Worm (Caenorhabditis elegans) whole organism, mixed stage, embryonic: ENCODE results near the gene gst-28.
A peak's percentile ranks its signal among the peaks of the same experiment; 100 is the strongest.

Experiments used
- M03D4.4 ChIP-seq: sonication (generic microtip); optimal IDR thresholded peaks from 2 replicates; lab custom pipeline; 2017; ENCODE audit warnings: mild to moderate bottlenecking, missing genetic modification characterization, missing compliant biosample characterization
- bed-3 ChIP-seq: fragments of 200-800 bp; sonication (Bioruptor generic); optimal IDR thresholded peaks from 3 replicates; lab custom pipeline; 2018; ENCODE audit warnings: mild to moderate bottlenecking, missing genetic modification characterization, moderate library complexity, missing compliant biosample characterization
- ceh-39 ChIP-seq: fragments of 150-350 bp; optimal IDR thresholded peaks from 2 replicates; lab custom pipeline; 2014; ENCODE audit warnings: missing biosample characterization, missing genetic modification characterization
- ceh-43 ChIP-seq: fragments of 200-800 bp; sonication (Bioruptor generic); optimal IDR thresholded peaks from 2 replicates; lab custom pipeline; 2018; ENCODE audit warnings: mild to moderate bottlenecking, missing genetic modification characterization, moderate library complexity, missing compliant biosample characterization
- ceh-83 ChIP-seq: fragments of 200-800 bp; sonication (Bioruptor generic); optimal IDR thresholded peaks from 2 replicates; lab custom pipeline; 2018; ENCODE audit warnings: mild to moderate bottlenecking, missing genetic modification characterization, missing compliant biosample characterization
- ces-1 ChIP-seq: fragments of 150-350 bp; optimal IDR thresholded peaks from 2 replicates; lab custom pipeline; 2014; ENCODE audit warnings: missing biosample characterization, missing genetic modification reagents, missing genetic modification characterization
- cnd-1 ChIP-seq: fragments of 200-800 bp; sonication (Bioruptor generic); optimal IDR thresholded peaks from 2 replicates; lab custom pipeline; 2018; ENCODE audit warnings: mild to moderate bottlenecking, missing genetic modification characterization, missing compliant biosample characterization
- drap-1 ChIP-seq: fragments of 200-800 bp; sonication (Bioruptor generic); optimal IDR thresholded peaks from 3 replicates; lab custom pipeline; 2018; ENCODE audit warnings: mild to moderate bottlenecking, missing genetic modification characterization, missing compliant biosample characterization
- elt-1 ChIP-seq: sonication (generic microtip); optimal IDR thresholded peaks from 2 replicates; lab custom pipeline; 2017; ENCODE audit warnings: missing genetic modification characterization, mild to moderate bottlenecking, missing compliant biosample characterization, antibody characterized with exemption, moderate library complexity, borderline replicate concordance; ENCODE audit not compliant: insufficient read depth
- elt-3 ChIP-seq: fragments of 150-350 bp; optimal IDR thresholded peaks from 2 replicates; lab custom pipeline; 2014; ENCODE audit warnings: missing biosample characterization, missing genetic modification characterization
- flh-1 ChIP-seq: fragments of 200-800 bp; sonication (Bioruptor generic); optimal IDR thresholded peaks from 2 replicates; lab custom pipeline; 2018; ENCODE audit warnings: mild to moderate bottlenecking, missing genetic modification characterization, moderate library complexity, missing compliant biosample characterization
- ham-2 ChIP-seq: fragments of 200-800 bp; sonication (Bioruptor generic); optimal IDR thresholded peaks from 2 replicates; lab custom pipeline; 2018; ENCODE audit warnings: mild to moderate bottlenecking, missing genetic modification characterization, missing compliant biosample characterization
- hlh-1 ChIP-seq: fragments of 150-350 bp; optimal IDR thresholded peaks from 2 replicates; lab custom pipeline; 2014; ENCODE audit warnings: missing biosample characterization, missing genetic modification reagents, missing genetic modification characterization
- lin-13 ChIP-seq: fragments of 150-350 bp; optimal IDR thresholded peaks from 2 replicates; lab custom pipeline; 2014; ENCODE audit warnings: missing biosample characterization, missing genetic modification characterization
- lin-32 ChIP-seq: fragments of 200-800 bp; sonication (Bioruptor generic); optimal IDR thresholded peaks from 2 replicates; lab custom pipeline; 2018; ENCODE audit warnings: mild to moderate bottlenecking, missing genetic modification characterization, missing compliant biosample characterization
- lsy-2 ChIP-seq: fragments of 150-350 bp; optimal IDR thresholded peaks from 2 replicates; lab custom pipeline; 2014; ENCODE audit warnings: missing biosample characterization, missing genetic modification characterization
- mab-5 ChIP-seq: fragments of 150-350 bp; optimal IDR thresholded peaks from 2 replicates; lab custom pipeline; 2014; ENCODE audit warnings: missing biosample characterization, missing genetic modification characterization
- mls-2 ChIP-seq: sonication (generic microtip); optimal IDR thresholded peaks from 2 replicates; lab custom pipeline; 2016; ENCODE audit warnings: mild to moderate bottlenecking, missing genetic modification characterization, moderate library complexity, missing compliant biosample characterization
- nhr-12 ChIP-seq: fragments of 150-350 bp; optimal IDR thresholded peaks from 2 replicates; lab custom pipeline; 2014; ENCODE audit warnings: missing biosample characterization, missing genetic modification characterization
- nhr-2 ChIP-seq: fragments of 150-350 bp; optimal IDR thresholded peaks from 2 replicates; lab custom pipeline; 2014; ENCODE audit warnings: missing biosample characterization, missing genetic modification characterization
- nhr-237 ChIP-seq: fragments of 150-350 bp; optimal IDR thresholded peaks from 2 replicates; lab custom pipeline; 2014; ENCODE audit warnings: missing biosample characterization, missing genetic modification characterization
- pha-4 ChIP-seq: fragments of 150-350 bp; optimal IDR thresholded peaks from 2 replicates; lab custom pipeline; 2018; ENCODE audit warnings: missing biosample characterization, missing genetic modification reagents, missing genetic modification characterization
- sem-2 ChIP-seq: fragments of 200-800 bp; sonication (Bioruptor generic); optimal IDR thresholded peaks from 2 replicates; lab custom pipeline; 2018; ENCODE audit warnings: mild to moderate bottlenecking, missing genetic modification characterization, missing compliant biosample characterization
- snpc-4 ChIP-seq: fragments of 150-350 bp; optimal IDR thresholded peaks from 2 replicates; lab custom pipeline; 2014; ENCODE audit warnings: missing biosample characterization, missing genetic modification characterization
- sptf-1 ChIP-seq: sonication (generic microtip); optimal IDR thresholded peaks from 2 replicates; lab custom pipeline; 2017; ENCODE audit warnings: mild to moderate bottlenecking, missing genetic modification characterization, moderate library complexity, missing compliant biosample characterization
- tbx-8 ChIP-seq: fragments of 200-800 bp; sonication (Bioruptor generic); optimal IDR thresholded peaks from 2 replicates; lab custom pipeline; 2018; ENCODE audit warnings: mild to moderate bottlenecking, missing genetic modification characterization, moderate library complexity, missing compliant biosample characterization
- unc-120 ChIP-seq: sonication (generic microtip); optimal IDR thresholded peaks from 2 replicates; lab custom pipeline; 2017; ENCODE audit warnings: missing genetic modification characterization, missing compliant biosample characterization; ENCODE audit not compliant: poor library complexity, severe bottlenecking
- unc-39 ChIP-seq: fragments of 150-350 bp; optimal IDR thresholded peaks from 2 replicates; lab custom pipeline; 2014; ENCODE audit warnings: missing biosample characterization, missing genetic modification characterization
- zip-8 ChIP-seq: fragments of 150-350 bp; optimal IDR thresholded peaks from 2 replicates; lab custom pipeline; 2014; ENCODE audit warnings: missing biosample characterization, missing genetic modification characterization
- ztf-11 ChIP-seq: fragments of 150-350 bp; optimal IDR thresholded peaks from 2 replicates; lab custom pipeline; 2014; ENCODE audit warnings: missing biosample characterization, missing genetic modification characterization

The gst-28 gene

DNA sequence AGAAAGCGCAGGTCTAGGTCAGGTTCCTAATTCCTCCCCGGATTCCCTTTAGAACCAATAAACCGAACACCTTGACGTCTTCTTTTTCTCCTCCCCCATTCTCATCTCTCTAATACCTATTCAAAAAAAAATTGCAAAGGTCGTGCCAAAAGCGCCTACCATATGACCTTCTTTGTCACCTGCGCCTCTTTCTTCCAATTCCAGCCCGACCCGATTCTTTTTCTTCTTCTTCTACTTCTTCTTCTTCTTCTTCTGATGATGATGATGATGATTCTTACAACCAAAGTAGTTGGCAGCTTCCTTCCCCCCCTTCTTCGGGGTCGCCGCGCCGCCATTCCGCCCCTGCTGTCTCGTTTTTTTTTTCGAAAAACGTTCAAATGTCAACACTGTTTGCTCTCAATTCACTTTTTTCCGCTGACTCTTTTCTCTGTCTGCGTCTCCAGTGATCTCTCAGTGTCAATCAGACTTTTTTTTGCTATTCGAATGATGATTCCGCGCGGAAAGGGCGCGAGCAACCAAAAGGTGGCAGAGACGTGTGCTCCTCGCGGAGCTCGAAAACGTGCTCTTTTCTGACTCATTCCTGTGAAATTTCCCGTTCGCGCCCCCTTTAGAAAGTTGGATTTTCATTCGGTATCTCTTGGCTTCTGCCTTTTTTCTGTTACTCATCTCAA is 36.2 kb upstream of the gst-28 start:
- TF ChIP-seq tbx-8 (GFP tag; lab: Kevin White, UChicago) (no peak), snpc-4 (tag; lab: Kevin White, UChicago) (no peak), M03D4.4 (tag; lab: Kevin White, UChicago) (no peak), nhr-237 (tag; lab: Kevin White, UChicago) (no peak), sptf-1 (no peak), ceh-83 (GFP tag; lab: Kevin White, UChicago) (no peak), ham-2 (GFP tag; lab: Kevin White, UChicago) (no peak), drap-1 (GFP tag; lab: Kevin White, UChicago) (no peak), bed-3 (GFP tag; lab: Kevin White, UChicago) (no peak), zip-8 (no peak), elt-1 (no peak), mab-5 (tag; lab: Kevin White, UChicago) (no peak)

DNA sequence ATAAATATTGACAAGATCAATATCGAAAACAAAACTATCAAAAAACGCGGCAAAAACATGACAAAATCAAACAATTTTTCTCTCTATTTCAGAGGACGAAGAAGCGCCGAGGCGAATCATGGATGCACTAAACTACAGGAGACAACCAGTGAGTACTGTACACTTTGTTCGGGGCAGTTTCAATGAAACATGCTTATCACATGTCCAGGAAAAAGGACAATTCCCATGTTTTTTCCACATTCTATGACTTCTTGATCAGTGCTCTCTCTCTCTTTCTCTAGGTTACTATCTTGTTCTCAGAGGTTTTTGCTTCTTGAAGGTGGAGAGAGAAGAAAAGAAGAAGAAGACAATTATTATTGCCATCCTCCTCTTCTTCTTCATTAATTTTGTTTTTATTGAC is 30.1 kb upstream of the gst-28 start:
- TF ChIP-seq cnd-1 (no peak), ceh-43 (no peak), nhr-12 (no peak), zip-8 (no peak), nhr-2 (tag; lab: Kevin White, UChicago) (no peak), unc-39 (tag; lab: Kevin White, UChicago) (no peak), bed-3 (GFP tag; lab: Kevin White, UChicago) (no peak), lin-32 (GFP tag; lab: Kevin White, UChicago) (no peak), lin-13 (no peak), ces-1 (GFP tag; lab: Kevin White, UChicago) (no peak), drap-1 (GFP tag; lab: Kevin White, UChicago) (no peak), flh-1 (GFP tag; lab: Kevin White, UChicago) (no peak), ztf-11 (tag; lab: Kevin White, UChicago) (no peak), nhr-237 (tag; lab: Kevin White, UChicago) (no peak), snpc-4 (tag; lab: Kevin White, UChicago) (no peak), mls-2 (tag; lab: Kevin White, UChicago) (no peak)

- TF ChIP-seq flh-1 (GFP tag; lab: Kevin White, UChicago): no peak
These were observed 29.1 kb upstream of the gst-28 start, which contains the start of gene spsb-1 for ce11 chrII:15196433-15196832. Gene spsb-1 (plus strand): TSS chrII:15196733.

DNA sequence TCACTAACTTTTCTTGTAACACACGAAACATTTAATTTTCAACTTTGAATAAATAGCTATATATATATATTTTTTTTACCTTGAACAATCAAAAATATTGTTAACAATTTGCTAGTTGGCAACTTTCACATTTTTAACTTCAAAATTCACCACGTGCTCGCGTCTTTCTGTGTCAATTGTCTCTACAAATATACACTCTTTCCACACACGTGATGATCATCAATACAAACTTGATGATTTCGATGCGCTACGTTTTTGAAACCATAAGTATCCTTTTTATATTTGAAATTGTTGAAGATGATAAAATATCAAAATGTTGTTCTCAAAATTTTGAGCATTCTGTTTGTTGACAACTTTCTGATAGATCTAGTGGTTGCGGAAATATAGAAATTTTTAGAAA is 28.0 kb upstream of the gst-28 start:
- TF ChIP-seq ceh-83 (GFP tag; lab: Kevin White, UChicago) (no peak), ham-2 (GFP tag; lab: Kevin White, UChicago) (no peak), mls-2 (tag; lab: Kevin White, UChicago) (no peak), pha-4 (tag; lab: Kevin White, UChicago) (no peak), ceh-39 (tag; lab: Kevin White, UChicago) (no peak), tbx-8 (GFP tag; lab: Kevin White, UChicago) (no peak), cnd-1 (no peak), mab-5 (tag; lab: Kevin White, UChicago) (no peak), elt-3 (tag; lab: Kevin White, UChicago) (no peak), sem-2 (no peak), ceh-43 (no peak), flh-1 (GFP tag; lab: Kevin White, UChicago) (no peak), zip-8 (no peak), snpc-4 (tag; lab: Kevin White, UChicago) (no peak), hlh-1 (no peak), unc-120 (tag; lab: Kevin White, UChicago) (no peak), lsy-2 (tag; lab: Kevin White, UChicago) (no peak)
- TF ChIP-seq, all 35 proteins: peak for 0

- TF ChIP-seq hlh-1 (peak; percentile 55), unc-120 (tag; lab: Kevin White, UChicago) (peak; percentile 3), snpc-4 (tag; lab: Kevin White, UChicago) (no peak)
- TF ChIP-seq, all 35 proteins: peak for 2
These were observed 26.6 kb upstream of the gst-28 start for ce11 chrII:15193961-15194360.
